Fruit fly (Drosophila melanogaster): ENCODE measurements around the gene jub.

dm6 chrX:13879169-13879821 is 49.2 kb upstream of the jub start:
- no peak; the same call in 2 of the 3 replicates for TF ChIP-seq CG4496 (GFP tag; IDR thresholded peaks at IDR 0.05)
- peak; percentile 25 for TF ChIP-seq CG34367 (tag; optimal IDR thresholded peaks at IDR 0.05)
- TF ChIP-seq CG32121 (GFP tag; IDR thresholded peaks at IDR 0.05): no peak
- TF ChIP-seq EcR (GFP tag; optimal IDR thresholded peaks at IDR 0.05): no peak
- TF ChIP-seq CG8159 (tag; optimal IDR thresholded peaks at IDR 0.05): peak; percentile 46
- TF ChIP-seq CG17806 (tag; optimal IDR thresholded peaks at IDR 0.05): peak; percentile 35
- TF ChIP-seq CG15710 (tag; optimal IDR thresholded peaks at IDR 0.05): peak; percentile 56
- TF ChIP-seq D1 (tag; optimal IDR thresholded peaks at IDR 0.05): no peak
- peak; percentile 6 for TF ChIP-seq Pif1B (GFP tag; optimal IDR thresholded peaks at IDR 0.05)
- TF ChIP-seq CG12605 (GFP tag; IDR thresholded peaks at IDR 0.05): peak; percentile 61
- TF ChIP-seq CG14655 (GFP tag; optimal IDR thresholded peaks at IDR 0.05): peak; percentile 41
